Worm (Caenorhabditis elegans): ENCODE data around the gene F09B12.7.

The F09B12.7 gene

DNA sequence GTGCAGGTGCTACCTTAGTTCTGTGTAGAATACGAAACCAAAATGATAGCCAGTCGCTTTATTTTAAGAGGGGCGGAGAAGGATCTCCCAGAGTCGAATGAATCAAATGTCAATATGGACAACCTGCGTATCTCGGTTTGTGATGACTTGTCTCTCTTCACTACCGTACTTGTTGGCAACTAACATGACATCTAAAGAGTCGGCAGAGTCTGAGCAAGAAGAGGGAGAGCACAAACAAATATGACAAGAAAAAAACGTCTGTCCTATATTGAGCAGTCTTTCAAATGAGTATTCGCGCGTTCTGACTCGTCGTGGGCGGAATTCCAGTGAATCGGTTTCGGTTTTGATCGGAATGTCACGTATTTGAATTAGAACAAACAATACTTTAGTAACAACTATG is at the start of gene F09B12.7:
Gene F09B12.7, minus strand, starts transcription at position 101 of the 400 bp plus-strand sequence.
- no peak for TF ChIP-seq unc-55 (GFP tag; optimal IDR thresholded peaks at IDR 0.05)

DNA sequence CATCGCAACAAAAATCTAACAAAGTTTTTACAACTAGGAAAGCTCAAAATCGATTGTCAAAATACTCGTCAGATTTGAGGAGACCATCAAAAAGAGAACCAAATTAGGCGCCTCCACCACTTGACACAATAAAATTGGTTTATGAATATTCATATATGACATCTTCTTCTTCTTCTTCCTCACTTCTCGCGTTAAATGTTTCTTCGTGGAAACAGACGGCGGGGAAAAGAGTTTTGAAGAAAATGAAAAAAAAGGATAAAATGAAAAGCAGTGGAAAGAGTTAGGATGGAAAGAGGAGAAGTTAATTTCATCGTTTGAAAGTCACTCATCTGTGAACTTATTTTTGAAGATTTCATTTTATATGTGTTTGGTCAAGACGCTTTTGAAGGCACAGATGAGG is 40.1 kb upstream of the F09B12.7 start:
- TF ChIP-seq unc-42 (tag; optimal IDR thresholded peaks at IDR 0.05) = peak; percentile 76
- no peak for TF ChIP-seq pax-1 (tag; optimal IDR thresholded peaks at IDR 0.05)
- TF ChIP-seq unc-55 (GFP tag; optimal IDR thresholded peaks at IDR 0.05) = no peak
- no peak for TF ChIP-seq tbx-2 (tag; optimal IDR thresholded peaks at IDR 0.05)

DNA sequence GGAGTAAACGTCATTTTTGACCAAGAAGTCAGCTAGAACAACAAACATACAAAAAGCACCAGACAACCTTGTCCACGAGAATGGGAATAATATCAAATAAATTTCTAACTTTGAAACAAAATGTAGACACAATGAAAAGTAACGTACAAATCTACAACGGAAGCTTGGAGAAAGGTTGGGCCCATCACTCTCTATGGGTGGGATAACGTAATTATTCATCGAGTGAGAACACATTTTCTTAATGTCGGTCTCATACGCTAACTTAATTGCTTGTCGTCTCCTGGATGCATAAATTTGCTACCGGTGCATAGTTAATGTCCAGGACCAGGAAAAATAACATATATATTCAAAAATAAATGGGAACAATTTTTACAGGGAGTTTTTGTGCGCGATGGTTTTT is 38.3 kb upstream of the F09B12.7 start:
- TF ChIP-seq ceh-14 (tag; optimal IDR thresholded peaks at IDR 0.05) (no peak), unc-86 (tag; optimal IDR thresholded peaks at IDR 0.05) (no peak), unc-3 (GFP tag; conservative IDR thresholded peaks at IDR 0.05) (no peak), unc-3 (tag; optimal IDR thresholded peaks at IDR 0.05) (no peak), dve-1 (tag; optimal IDR thresholded peaks at IDR 0.05) (no peak), unc-42 (tag; optimal IDR thresholded peaks at IDR 0.05) (peak; percentile 56), mec-3 (tag; optimal IDR thresholded peaks at IDR 0.05; ENCODE audit: borderline replicate concordance) (no peak)

DNA sequence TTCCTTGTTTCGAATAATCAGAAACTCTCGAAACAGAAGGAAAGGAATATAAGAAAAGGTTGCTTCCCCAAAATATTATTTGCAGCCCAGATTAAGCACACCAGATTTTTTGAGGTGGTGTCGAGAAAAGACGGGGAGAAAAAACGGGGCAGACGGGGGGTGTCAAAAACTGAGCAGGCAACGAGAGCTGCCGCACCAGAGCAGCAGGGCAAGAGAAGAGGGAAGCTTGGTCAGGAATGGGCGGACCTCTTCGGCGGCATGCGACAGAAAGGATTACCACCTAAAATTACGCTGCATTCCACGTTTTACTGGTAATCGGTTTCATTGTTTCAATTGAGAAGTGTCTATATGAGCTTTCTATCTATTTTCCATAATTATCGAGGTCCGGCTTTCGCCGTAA is 37.2 kb upstream of the F09B12.7 start:
- TF ChIP-seq K09A11.1 (tag; optimal IDR thresholded peaks at IDR 0.05; ENCODE audit: insufficient read depth) (no peak), hlh-8 (tag; optimal IDR thresholded peaks at IDR 0.05) (no peak), ref-2 (tag; optimal IDR thresholded peaks at IDR 0.05) (no peak), tbx-7 (tag; optimal IDR thresholded peaks at IDR 0.05) (no peak), madf-2 (tag; optimal IDR thresholded peaks at IDR 0.05) (no peak), ceh-45 (GFP tag; IDR thresholded peaks at IDR 0.05) (no peak), syd-9 (tag; optimal IDR thresholded peaks at IDR 0.05) (no peak), ceh-48 (tag; optimal IDR thresholded peaks at IDR 0.05) (no peak), ceh-9 (tag; optimal IDR thresholded peaks at IDR 0.05) (no peak), pros-1 (tag; optimal IDR thresholded peaks at IDR 0.05) (no peak), ceh-34 (tag; optimal IDR thresholded peaks at IDR 0.05) (no peak), ceh-24 (tag; optimal IDR thresholded peaks at IDR 0.05) (no peak), nhr-232 (tag; optimal IDR thresholded peaks at IDR 0.05) (no peak), sox-4 (tag; optimal IDR thresholded peaks at IDR 0.05) (no peak), unc-3 (GFP tag; conservative IDR thresholded peaks at IDR 0.05) (no peak), unc-3 (tag; optimal IDR thresholded peaks at IDR 0.05) (no peak)

- TF ChIP-seq unc-42 (tag; optimal IDR thresholded peaks at IDR 0.05) (peak; percentile 87), ceh-22 (tag; optimal IDR thresholded peaks at IDR 0.05) (no peak)
These were observed 33.3 kb upstream of the F09B12.7 start for ce11 chrX:15128184-15128583.

DNA sequence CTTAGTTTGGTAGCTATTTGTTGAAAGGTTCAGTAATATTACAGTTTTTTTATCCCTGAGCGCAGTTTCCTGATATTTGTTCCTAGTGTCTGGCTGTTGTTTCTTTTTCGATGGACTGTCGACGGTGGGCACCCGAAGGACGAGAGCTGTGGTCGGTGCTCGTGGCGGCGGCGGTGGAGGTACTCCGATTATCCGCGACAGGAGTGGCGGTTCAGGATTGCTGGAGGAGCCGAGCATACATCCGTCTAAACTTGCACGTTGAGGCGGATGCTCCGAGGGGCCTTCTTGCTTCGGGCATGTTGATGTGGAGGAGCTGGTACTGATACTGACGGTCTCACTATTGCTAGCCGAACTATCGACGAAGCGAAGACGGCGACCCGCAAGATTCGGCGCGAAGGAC is 32.5 kb upstream of the F09B12.7 start:
- TF ChIP-seq ref-2 (tag; optimal IDR thresholded peaks at IDR 0.05) = no peak
- no peak for TF ChIP-seq hlh-15 (tag; optimal IDR thresholded peaks at IDR 0.05)
- no peak for TF ChIP-seq pha-2 (tag; optimal IDR thresholded peaks at IDR 0.05)
- no peak for TF ChIP-seq fax-1 (tag; optimal IDR thresholded peaks at IDR 0.05)
- no peak for TF ChIP-seq C08G9.2 (tag; optimal IDR thresholded peaks at IDR 0.05)
- TF ChIP-seq hlh-30 (tag; optimal IDR thresholded peaks at IDR 0.05; ENCODE audit: insufficient read depth) = no peak
- no peak for TF ChIP-seq elt-4 (tag; optimal IDR thresholded peaks at IDR 0.05)
- no peak for TF ChIP-seq ceh-48 (tag; optimal IDR thresholded peaks at IDR 0.05)
- TF ChIP-seq F13H6.1 (tag; optimal IDR thresholded peaks at IDR 0.05) = no peak
- TF ChIP-seq ahr-1 (tag; optimal IDR thresholded peaks at IDR 0.05) = no peak
- TF ChIP-seq fkh-6 (tag; optimal IDR thresholded peaks at IDR 0.05) = no peak
- TF ChIP-seq mec-3 (tag; optimal IDR thresholded peaks at IDR 0.05; ENCODE audit: borderline replicate concordance) = no peak
- TF ChIP-seq hlh-13 (GFP tag; optimal IDR thresholded peaks at IDR 0.05) = no peak
- TF ChIP-seq eyg-1 (tag; optimal IDR thresholded peaks at IDR 0.05) = no peak
- no peak for TF ChIP-seq ceh-45 (GFP tag; IDR thresholded peaks at IDR 0.05)
- TF ChIP-seq ets-4 (tag; optimal IDR thresholded peaks at IDR 0.05) = no peak
- no peak for TF ChIP-seq tbx-2 (tag; optimal IDR thresholded peaks at IDR 0.05)
- TF ChIP-seq nfya-1 (tag; optimal IDR thresholded peaks at IDR 0.05) = no peak
